Worm (Caenorhabditis elegans) whole organism, early embryonic: ENCODE data around the gene del-2.

Experiments
- B0310.2 ChIP-seq: sonication (generic microtip); optimal IDR thresholded peaks from 2 replicates; lab custom pipeline; 2016; ENCODE audit warnings: mild to moderate bottlenecking, missing genetic modification characterization, missing compliant biosample characterization
- F13C5.2 ChIP-seq: sonication (generic microtip); optimal IDR thresholded peaks from 2 replicates; lab custom pipeline; 2017; ENCODE audit warnings: mild to moderate bottlenecking, missing genetic modification characterization, inconsistent platforms, missing compliant biosample characterization
- aly-1 ChIP-seq: sonication (generic microtip); optimal IDR thresholded peaks from 2 replicates; lab custom pipeline; 2016; ENCODE audit warnings: missing genetic modification characterization, missing compliant biosample characterization
- ama-1 ChIP-seq: fragments of 150-350 bp; optimal IDR thresholded peaks from 2 replicates; lab custom pipeline; 2014
- ceh-13 ChIP-seq: fragments of 200-800 bp; sonication (Bioruptor generic); optimal IDR thresholded peaks from 2 replicates; lab custom pipeline; 2018; ENCODE audit warnings: mild to moderate bottlenecking, missing genetic modification characterization, missing compliant biosample characterization
- ceh-36 ChIP-seq: sonication (generic microtip); optimal IDR thresholded peaks from 2 replicates; lab custom pipeline; 2016; ENCODE audit warnings: missing genetic modification characterization, inconsistent platforms, missing compliant biosample characterization
- ets-7 ChIP-seq: sonication (generic microtip); optimal IDR thresholded peaks from 2 replicates; lab custom pipeline; 2016; ENCODE audit warnings: missing genotype, missing genetic modification characterization, missing compliant biosample characterization
- flt-1 ChIP-seq: fragments of 200-800 bp; sonication (Bioruptor generic); IDR thresholded peaks from 2 replicates; pipeline ENCODE4 v1.3.6; 2022; ENCODE audit warnings: missing genetic modification characterization, missing compliant biosample characterization
- hmbx-1 ChIP-seq: sonication (generic microtip); optimal IDR thresholded peaks from 2 replicates; lab custom pipeline; 2016; ENCODE audit warnings: mild to moderate bottlenecking, missing genetic modification characterization, missing compliant biosample characterization
- hmg-4 ChIP-seq: fragments of 200-800 bp; sonication (Bioruptor generic); optimal IDR thresholded peaks from 2 replicates; lab custom pipeline; 2018; ENCODE audit warnings: mild to moderate bottlenecking, missing genetic modification characterization, missing compliant biosample characterization
- hnd-1 ChIP-seq: sonication (generic microtip); optimal IDR thresholded peaks from 2 replicates; lab custom pipeline; 2016; ENCODE audit warnings: missing genetic modification characterization, missing compliant biosample characterization
- pes-1 ChIP-seq: fragments of 200-800 bp; sonication (Bioruptor generic); IDR thresholded peaks from 2 replicates; pipeline ENCODE4 v1.3.6; 2022; ENCODE audit warnings: missing genetic modification reagents, missing genetic modification characterization, missing compliant biosample characterization
- scrt-1 ChIP-seq: fragments of 200-800 bp; sonication (Bioruptor generic); IDR thresholded peaks from 2 replicates; pipeline ENCODE4 v1.3.6; 2022; ENCODE audit warnings: missing genetic modification characterization, missing compliant biosample characterization
- sea-1 ChIP-seq: fragments of 200-800 bp; sonication (Bioruptor generic); conservative IDR thresholded peaks from 2 replicates; pipeline ENCODE4 v1.3.6; 2022; ENCODE audit warnings: missing genetic modification characterization, missing compliant biosample characterization
- tbx-11 ChIP-seq: fragments of 200-800 bp; sonication (Bioruptor generic); IDR thresholded peaks from 2 replicates; pipeline ENCODE4 v1.3.6; 2022; ENCODE audit warnings: missing genetic modification characterization, missing compliant biosample characterization
- tbx-37 ChIP-seq: fragments of 200-800 bp; sonication (Bioruptor generic); conservative IDR thresholded peaks from 2 replicates; pipeline ENCODE4 v1.3.6; 2022; ENCODE audit warnings: missing genetic modification reagents, missing genetic modification characterization, missing compliant biosample characterization
- tra-4 ChIP-seq: sonication (generic microtip); optimal IDR thresholded peaks from 2 replicates; lab custom pipeline; 2017; ENCODE audit warnings: missing genetic modification characterization, missing compliant biosample characterization

del-2 gene

DNA sequence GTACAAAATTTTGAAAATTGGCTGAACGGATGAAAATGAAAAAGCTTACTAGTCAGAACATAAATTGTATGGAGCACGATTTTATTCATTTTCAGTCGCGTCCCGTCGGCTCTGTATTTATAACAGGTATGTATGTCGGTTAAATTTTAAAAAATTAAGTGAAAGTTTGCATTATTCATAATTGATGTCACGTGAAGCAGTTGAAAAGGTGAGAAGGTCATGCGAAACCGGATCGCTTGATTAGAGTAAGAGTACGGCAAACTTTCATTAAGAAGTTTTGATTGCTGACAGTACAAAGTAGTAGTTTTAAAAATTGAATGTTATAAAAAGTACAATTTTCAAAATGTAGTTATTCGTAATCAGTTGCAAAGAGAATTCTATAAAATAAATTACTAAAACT is 31.4 kb upstream of the del-2 start:
- TF ChIP-seq pes-1 (GFP tag; lab: Robert Waterston, UW) (no peak), ceh-36 (no peak), ets-7 (tag; lab: Kevin White, UChicago) (no peak), B0310.2 (tag; lab: Kevin White, UChicago) (no peak), tbx-11 (no peak), hmbx-1 (tag; lab: Kevin White, UChicago) (no peak), tra-4 (tag; lab: Kevin White, UChicago) (no peak), F13C5.2 (tag; lab: Kevin White, UChicago) (no peak)

DNA sequence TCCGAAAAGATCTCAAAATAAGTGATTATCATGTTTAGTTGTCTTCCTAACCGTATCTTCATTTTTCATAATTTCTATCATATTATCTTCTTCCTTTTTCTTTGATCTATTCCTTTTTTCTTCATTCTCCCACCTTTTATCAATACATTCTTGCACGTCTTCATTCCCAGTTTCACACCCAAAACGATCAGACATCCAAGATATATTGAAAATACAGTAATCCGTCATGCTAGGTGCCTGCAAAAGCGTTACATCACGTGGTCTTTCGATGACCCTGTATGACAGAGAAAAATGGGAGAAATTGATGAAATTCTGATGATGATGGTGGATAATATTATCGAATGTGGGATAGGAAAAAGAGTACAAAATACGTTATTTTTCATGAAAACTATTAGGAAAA is 30.6 kb upstream of the del-2 start:
- TF ChIP-seq tbx-11: no peak
- TF ChIP-seq scrt-1 (GFP tag; lab: Robert Waterston, UW): no peak
- TF ChIP-seq hnd-1 (tag; lab: Kevin White, UChicago): no peak
- TF ChIP-seq hmbx-1 (tag; lab: Kevin White, UChicago): no peak
- TF ChIP-seq ceh-36: no peak
- TF ChIP-seq F13C5.2 (tag; lab: Kevin White, UChicago): no peak
- TF ChIP-seq aly-1 (tag; lab: Kevin White, UChicago): no peak
- TF ChIP-seq hmg-4 (GFP tag; lab: Kevin White, UChicago): no peak
- TF ChIP-seq flt-1 (GFP tag; lab: Robert Waterston, UW): no peak
- no peak for TF ChIP-seq ama-1 (lab: Kevin White, UChicago)
- TF ChIP-seq tra-4 (tag; lab: Kevin White, UChicago): no peak
- TF ChIP-seq pes-1 (GFP tag; lab: Robert Waterston, UW): no peak

DNA sequence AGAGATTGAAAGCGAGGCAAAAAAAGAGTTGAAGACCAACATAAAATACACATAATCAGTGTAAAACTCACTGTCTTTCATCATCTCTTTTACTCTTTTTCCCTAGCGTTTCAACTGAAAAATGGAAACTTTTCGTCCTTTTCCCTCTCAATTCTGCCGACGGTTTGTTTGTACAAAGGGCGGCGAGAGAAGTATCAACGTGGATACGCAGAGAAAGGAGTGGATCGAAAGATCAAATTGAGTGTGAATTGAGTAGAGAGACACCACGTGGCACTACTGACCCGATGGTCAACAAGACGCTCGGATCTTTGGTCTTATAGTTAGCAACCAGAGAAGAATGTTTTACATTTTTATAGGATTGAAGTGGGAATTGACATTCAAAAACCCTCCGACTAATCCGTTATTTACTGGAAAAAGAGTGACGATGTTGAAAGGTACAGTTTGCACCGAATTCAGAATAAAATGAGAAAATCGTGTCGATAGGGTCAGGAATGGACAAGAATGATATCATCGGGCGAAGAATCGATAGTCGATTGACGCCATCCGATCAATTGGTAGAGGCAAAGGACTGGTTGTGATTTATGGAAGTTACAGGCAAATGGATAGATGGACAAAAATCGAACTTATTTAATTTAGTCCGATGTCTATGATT is 29.3 kb upstream of the del-2 start:
- TF ChIP-seq hmbx-1 (tag; lab: Kevin White, UChicago) (no peak), ama-1 (lab: Kevin White, UChicago) (no peak), F13C5.2 (tag; lab: Kevin White, UChicago) (no peak), aly-1 (tag; lab: Kevin White, UChicago) (no peak), tra-4 (tag; lab: Kevin White, UChicago) (no peak), scrt-1 (GFP tag; lab: Robert Waterston, UW) (no peak), ceh-36 (no peak), flt-1 (GFP tag; lab: Robert Waterston, UW) (no peak), tbx-11 (no peak), hmg-4 (GFP tag; lab: Kevin White, UChicago) (no peak), hnd-1 (tag; lab: Kevin White, UChicago) (no peak), sea-1 (GFP tag; lab: Robert Waterston, UW) (no peak)

DNA sequence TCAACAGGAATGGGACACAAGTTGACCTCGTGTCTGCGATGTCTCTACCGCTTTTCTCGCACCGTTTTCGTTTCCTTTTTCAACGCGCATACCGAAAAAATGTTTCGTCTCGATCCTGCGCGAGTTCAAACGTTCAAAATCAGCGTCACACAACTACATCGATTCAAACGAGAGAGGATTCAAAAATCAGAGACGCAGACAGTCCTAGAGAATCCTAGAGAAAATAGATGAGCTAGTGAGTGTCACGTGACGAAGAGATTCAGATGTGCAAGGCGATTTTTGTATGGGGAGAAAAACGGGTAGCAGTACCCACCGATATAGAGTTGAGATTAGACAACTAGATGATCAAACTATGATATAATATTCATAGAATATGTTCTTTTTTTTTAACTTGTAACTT is 28.1 kb upstream of the del-2 start:
- TF ChIP-seq tra-4 (tag; lab: Kevin White, UChicago) (no peak), flt-1 (GFP tag; lab: Robert Waterston, UW) (no peak), ets-7 (tag; lab: Kevin White, UChicago) (no peak), pes-1 (GFP tag; lab: Robert Waterston, UW) (no peak), aly-1 (tag; lab: Kevin White, UChicago) (no peak), ama-1 (lab: Kevin White, UChicago) (no peak), ceh-36 (no peak), B0310.2 (tag; lab: Kevin White, UChicago) (no peak), hnd-1 (tag; lab: Kevin White, UChicago) (no peak), hmbx-1 (tag; lab: Kevin White, UChicago) (no peak), F13C5.2 (tag; lab: Kevin White, UChicago) (no peak), sea-1 (GFP tag; lab: Robert Waterston, UW) (no peak), tbx-11 (no peak), ceh-13 (GFP tag; lab: Kevin White, UChicago) (no peak), scrt-1 (GFP tag; lab: Robert Waterston, UW) (no peak), hmg-4 (GFP tag; lab: Kevin White, UChicago) (no peak)

DNA sequence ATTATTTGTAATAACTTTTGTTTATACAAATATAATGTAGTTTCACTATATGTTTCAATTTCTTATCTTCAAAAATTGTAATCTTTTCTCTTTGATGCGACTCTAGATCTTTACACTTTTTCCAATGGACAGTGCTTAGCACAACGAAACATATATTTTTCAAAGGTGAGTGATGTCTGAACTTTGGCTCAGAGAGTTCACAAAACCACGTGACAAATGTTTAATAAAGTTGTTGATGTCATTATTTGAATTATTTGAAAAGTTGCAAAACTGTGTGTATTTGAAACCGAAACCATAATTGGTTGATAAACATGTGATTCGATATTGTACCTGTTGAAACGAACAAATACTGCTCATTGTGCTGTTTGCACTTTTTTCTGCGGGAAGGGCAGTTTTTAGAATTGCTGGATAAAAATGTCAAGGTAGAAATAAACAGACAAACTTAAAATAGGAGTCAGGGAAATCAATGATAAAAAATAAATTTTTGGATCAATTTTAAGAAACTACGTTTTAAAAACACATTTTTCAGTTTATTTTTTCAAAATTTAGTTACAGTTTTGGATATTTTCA is 26.4 kb upstream of the del-2 start:
- TF ChIP-seq B0310.2 (tag; lab: Kevin White, UChicago) (no peak), tra-4 (tag; lab: Kevin White, UChicago) (no peak), hmbx-1 (tag; lab: Kevin White, UChicago) (no peak), ceh-13 (GFP tag; lab: Kevin White, UChicago) (no peak), F13C5.2 (tag; lab: Kevin White, UChicago) (no peak), ets-7 (tag; lab: Kevin White, UChicago) (no peak), pes-1 (GFP tag; lab: Robert Waterston, UW) (no peak), sea-1 (GFP tag; lab: Robert Waterston, UW) (no peak), tbx-11 (no peak), hnd-1 (tag; lab: Kevin White, UChicago) (no peak), scrt-1 (GFP tag; lab: Robert Waterston, UW) (no peak), flt-1 (GFP tag; lab: Robert Waterston, UW) (no peak), aly-1 (tag; lab: Kevin White, UChicago) (no peak)

DNA sequence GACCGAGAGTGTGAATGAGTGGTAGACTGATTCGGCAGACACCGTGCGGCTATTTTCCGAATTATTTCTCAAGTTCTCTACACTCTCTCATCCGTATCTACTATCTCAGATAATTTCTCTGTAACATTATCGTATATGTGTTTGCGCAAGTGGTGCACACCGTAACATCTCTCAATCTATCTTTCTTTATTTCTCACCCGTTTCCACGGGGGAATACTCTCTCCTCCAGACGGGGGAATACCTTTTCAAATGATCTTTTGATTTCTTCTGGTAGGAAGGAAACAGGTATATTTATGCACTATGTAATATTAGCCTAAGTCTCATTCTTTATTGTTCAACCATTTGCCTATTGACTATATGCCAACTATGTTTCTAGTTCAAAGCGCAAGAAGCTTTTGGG is 25.3 kb upstream of the del-2 start:
- no peak for TF ChIP-seq sea-1 (GFP tag; lab: Robert Waterston, UW)
- TF ChIP-seq ceh-13 (GFP tag; lab: Kevin White, UChicago): no peak
- TF ChIP-seq hmg-4 (GFP tag; lab: Kevin White, UChicago): no peak
- no peak for TF ChIP-seq tbx-37 (GFP tag; lab: Robert Waterston, UW)
- no peak for TF ChIP-seq tbx-11
- TF ChIP-seq tra-4 (tag; lab: Kevin White, UChicago): no peak
- TF ChIP-seq ama-1 (lab: Kevin White, UChicago): no peak
- TF ChIP-seq hmbx-1 (tag; lab: Kevin White, UChicago): no peak
- no peak for TF ChIP-seq ceh-36
- no peak for TF ChIP-seq ets-7 (tag; lab: Kevin White, UChicago)
- TF ChIP-seq hnd-1 (tag; lab: Kevin White, UChicago): no peak
- TF ChIP-seq F13C5.2 (tag; lab: Kevin White, UChicago): no peak
- TF ChIP-seq aly-1 (tag; lab: Kevin White, UChicago): no peak
- TF ChIP-seq pes-1 (GFP tag; lab: Robert Waterston, UW): no peak
- TF ChIP-seq B0310.2 (tag; lab: Kevin White, UChicago): no peak
- no peak for TF ChIP-seq flt-1 (GFP tag; lab: Robert Waterston, UW)
- no peak for TF ChIP-seq scrt-1 (GFP tag; lab: Robert Waterston, UW)
